Fruit fly (Drosophila melanogaster): ENCODE results near the gene CG9547.

CG9547 gene

dm6 chr2L:6479226-6479906 lies 15.0 kb downstream of the CG9547 start (continued):
- TF ChIP-seq CG12236 (GFP tag; optimal IDR thresholded peaks at IDR 0.05), result no peak
- TF ChIP-seq vnd (GFP tag; IDR thresholded peaks at IDR 0.05; ENCODE audit: partially characterized antibody), result no peak
- no peak for TF ChIP-seq E2f1 (GFP tag; IDR thresholded peaks at IDR 0.05)
- TF ChIP-seq CG18262 (tag; optimal IDR thresholded peaks at IDR 0.05), result peak; percentile 11
- TF ChIP-seq CG15696 (tag; optimal IDR thresholded peaks at IDR 0.05), result peak; percentile 19
- no peak for TF ChIP-seq Lim3 (GFP tag; IDR thresholded peaks at IDR 0.05)
- TF ChIP-seq CG15269 (tag; optimal IDR thresholded peaks at IDR 0.05), result peak; percentile 32
- no peak for TF ChIP-seq CG33213 (GFP tag; optimal IDR thresholded peaks at IDR 0.05)
- TF ChIP-seq Asciz (GFP tag; optimal IDR thresholded peaks at IDR 0.05), result peak; percentile 28
- TF ChIP-seq CG12391 (tag; optimal IDR thresholded peaks at IDR 0.05), result no peak
- no peak for TF ChIP-seq tx (GFP tag; optimal IDR thresholded peaks at IDR 0.05)
- TF ChIP-seq amos (GFP tag; IDR thresholded peaks at IDR 0.05; ENCODE audit: partially characterized antibody), result no peak; the same call in 1 of the 2 replicates
- TF ChIP-seq chif (GFP tag; optimal IDR thresholded peaks at IDR 0.05), result no peak
- no peak for TF ChIP-seq Side (GFP tag; optimal IDR thresholded peaks at IDR 0.05)
- TF ChIP-seq CG15479 (GFP tag; optimal IDR thresholded peaks at IDR 0.05), result no peak
- TF ChIP-seq Antp (GFP tag; optimal IDR thresholded peaks at IDR 0.05), result no peak
- TF ChIP-seq CG16779 (GFP tag; IDR thresholded peaks at IDR 0.05), result no peak
- no peak for TF ChIP-seq Hsf (GFP tag; optimal IDR thresholded peaks at IDR 0.05)
- no peak for TF ChIP-seq Oaz (GFP tag; IDR thresholded peaks at IDR 0.05)
- TF ChIP-seq hkb (optimal IDR thresholded peaks at IDR 0.05), result no peak
- TF ChIP-seq hkb (GFP tag; IDR thresholded peaks at IDR 0.05), result peak; percentile 47
- no peak for TF ChIP-seq tup (GFP tag; optimal IDR thresholded peaks at IDR 0.05)
- peak; percentile 4 for TF ChIP-seq CG18476 (GFP tag; optimal IDR thresholded peaks at IDR 0.05)
- peak; percentile 29 for TF ChIP-seq dmrt99B (tag; optimal IDR thresholded peaks at IDR 0.05)
- no peak for TF ChIP-seq prd (optimal IDR thresholded peaks at IDR 0.05)
- no peak for TF ChIP-seq prd (GFP tag; IDR thresholded peaks at IDR 0.05)
- no peak for TF ChIP-seq CG7372 (GFP tag; IDR thresholded peaks at IDR 0.05)
- no peak for TF ChIP-seq grn (GFP tag; optimal IDR thresholded peaks at IDR 0.05)
- TF ChIP-seq repo (GFP tag; optimal IDR thresholded peaks at IDR 0.05), result no peak
- no peak for TF ChIP-seq al (GFP tag; IDR thresholded peaks at IDR 0.05)
- no peak for TF ChIP-seq Stat92E (GFP tag; optimal IDR thresholded peaks at IDR 0.05)
- TF ChIP-seq bbx (GFP tag; IDR thresholded peaks at IDR 0.05; ENCODE audit: partially characterized antibody), result 0 out of 2 replicates have a peak, but pooled peaks have one; percentile 33
- TF ChIP-seq Aef1 (GFP tag; IDR thresholded peaks at IDR 0.05), result no peak
- TF ChIP-seq CG7745 (tag; optimal IDR thresholded peaks at IDR 0.05), result no peak
- no peak for TF ChIP-seq CG3838 (GFP tag; optimal IDR thresholded peaks at IDR 0.05)
- TF ChIP-seq crp (GFP tag; optimal IDR thresholded peaks at IDR 0.05), result no peak
- peak; percentile 9 for TF ChIP-seq ind (GFP tag; optimal IDR thresholded peaks at IDR 0.05)
- peak; percentile 90 for TF ChIP-seq cg (GFP tag; optimal IDR thresholded peaks at IDR 0.05)
- no peak for TF ChIP-seq Dref (GFP tag; IDR thresholded peaks at IDR 0.05)
- no peak for TF ChIP-seq CG16863 (GFP tag; optimal IDR thresholded peaks at IDR 0.05)
- TF ChIP-seq lab (GFP tag; optimal IDR thresholded peaks at IDR 0.05), result peak; percentile 80
- TF ChIP-seq sr (GFP tag; IDR thresholded peaks at IDR 0.05), result peak; percentile 14; the same call in 2 of the 3 replicates
- TF ChIP-seq CG4360 (GFP tag; IDR thresholded peaks at IDR 0.05), result peak; percentile 23; the same call in 1 of the 2 replicates
- TF ChIP-seq lola (GFP tag; optimal IDR thresholded peaks at IDR 0.05), result no peak
- no peak for TF ChIP-seq her (GFP tag; optimal IDR thresholded peaks at IDR 0.05)
- TF ChIP-seq CG5180 (GFP tag; optimal IDR thresholded peaks at IDR 0.05), result peak; percentile 44
- peak; percentile 28 for TF ChIP-seq org-1 (GFP tag; optimal IDR thresholded peaks at IDR 0.05)
- TF ChIP-seq CG3726 (GFP tag; IDR thresholded peaks at IDR 0.05), result no peak
- TF ChIP-seq CG32767 (GFP tag; IDR thresholded peaks at IDR 0.05), result no peak
- peak; percentile 52 for TF ChIP-seq Fer3 (tag; optimal IDR thresholded peaks at IDR 0.05)

All from whole organism, embryonic.